Fruit fly (Drosophila melanogaster) S2 (cell line): Measurements from ENCODE around the gene ERR.

Experiments used
- CG8478 ChIP-seq: fragments of >200 bp; optimal IDR thresholded peaks from 2 replicates; lab custom pipeline; 2018
- CTCF ChIP-seq, 2 experiments: fragments of >200 bp; optimal IDR thresholded peaks; 2 replicates each; lab custom pipeline; 2018

- no peak for TF ChIP-seq CG8478 (lab: Kevin White, UChicago)
- TF ChIP-seq CTCF (optimal IDR thresholded peaks at IDR 0.05; lab: Kevin White, UChicago) = no peak
These were observed 21.0 kb downstream of the ERR start, which contains the start of gene CG13675 for dm6 chr3L:8165436-8165835.
